Worm (Caenorhabditis elegans): Measurements from ENCODE around the gene F29A7.3.

Gene F29A7.3

ce11 chrII:2800550-2801233, 47.6 kb downstream of the F29A7.3 start, which contains the start of gene nhr-119 (continued):
- peak; percentile 66 for TF ChIP-seq php-3 (GFP tag; IDR thresholded peaks at IDR 0.05)
- no peak for TF ChIP-seq daf-19 (GFP tag; conservative IDR thresholded peaks at IDR 0.05)
- no peak for TF ChIP-seq daf-12 (tag; optimal IDR thresholded peaks at IDR 0.05)
- peak; percentile 38 for TF ChIP-seq fos-1 (tag; optimal IDR thresholded peaks at IDR 0.05)
- no peak for TF ChIP-seq F49E8.2 (tag; optimal IDR thresholded peaks at IDR 0.05; ENCODE audit: borderline replicate concordance)
- TF ChIP-seq Y5F2A.4 (GFP tag; optimal IDR thresholded peaks at IDR 0.05) = no peak
- no peak for TF ChIP-seq gei-8 (GFP tag; optimal IDR thresholded peaks at IDR 0.05)
- TF ChIP-seq rbr-2 (tag; optimal IDR thresholded peaks at IDR 0.05) = peak; percentile 12
- no peak for TF ChIP-seq ZK337.2 (GFP tag; IDR thresholded peaks at IDR 0.05)
- no peak for TF ChIP-seq lir-3 (tag; optimal IDR thresholded peaks at IDR 0.05)
- no peak for TF ChIP-seq zfp-2 (tag; optimal IDR thresholded peaks at IDR 0.05)
- no peak for TF ChIP-seq nhr-76 (tag; optimal IDR thresholded peaks at IDR 0.05)
- no peak for TF ChIP-seq nhr-25 (tag; optimal IDR thresholded peaks at IDR 0.05; ENCODE audit: borderline replicate concordance, insufficient read depth)
- TF ChIP-seq snpc-4 (tag; optimal IDR thresholded peaks at IDR 0.05) = no peak
- no peak for TF ChIP-seq egl-27 (tag; optimal IDR thresholded peaks at IDR 0.05)
- TF ChIP-seq daf-8 (GFP tag; IDR thresholded peaks at IDR 0.05) = no peak
- TF ChIP-seq dmd-9 (GFP tag; IDR thresholded peaks at IDR 0.05) = no peak
- TF ChIP-seq lin-39 (tag; optimal IDR thresholded peaks at IDR 0.05) = no peak
- TF ChIP-seq aly-2 (tag; optimal IDR thresholded peaks at IDR 0.05) = no peak
- TF ChIP-seq ceh-44 (GFP tag; IDR thresholded peaks at IDR 0.05) = no peak
- no peak for TF ChIP-seq R02D3.7 (tag; optimal IDR thresholded peaks at IDR 0.05)
- peak; percentile 64 for TF ChIP-seq aha-1 (tag)
- TF ChIP-seq attf-4 (tag; optimal IDR thresholded peaks at IDR 0.05) = no peak
- TF ChIP-seq dmd-8 (GFP tag; IDR thresholded peaks at IDR 0.05) = no peak
- no peak for TF ChIP-seq D1046.2 (GFP tag; IDR thresholded peaks at IDR 0.05)
- no peak for TF ChIP-seq unc-130 (GFP tag; optimal IDR thresholded peaks at IDR 0.05)
- TF ChIP-seq zag-1 (tag; optimal IDR thresholded peaks at IDR 0.05) = no peak
- no peak for TF ChIP-seq nhr-11 (tag; optimal IDR thresholded peaks at IDR 0.05)
- TF ChIP-seq vab-7 (GFP tag; IDR thresholded peaks at IDR 0.05) = no peak
- TF ChIP-seq dpl-1 (GFP tag; optimal IDR thresholded peaks at IDR 0.05) = peak; percentile 26
- TF ChIP-seq ces-1 (GFP tag; optimal IDR thresholded peaks at IDR 0.05) = no peak
- no peak for TF ChIP-seq T20F7.1 (GFP tag; optimal IDR thresholded peaks at IDR 0.05)
- TF ChIP-seq zip-11 (GFP tag; IDR thresholded peaks at IDR 0.05) = no peak
- peak; percentile 93 for TF ChIP-seq hlh-11 (tag; optimal IDR thresholded peaks at IDR 0.05)
- TF ChIP-seq lin-29 (GFP tag; IDR thresholded peaks at IDR 0.05) = no peak
- TF ChIP-seq madf-5 (GFP tag; IDR thresholded peaks at IDR 0.05) = no peak
- TF ChIP-seq spr-1 (tag; optimal IDR thresholded peaks at IDR 0.05) = peak; percentile 56
- no peak for TF ChIP-seq Y75B8A.6 (GFP tag; IDR thresholded peaks at IDR 0.05)
- TF ChIP-seq lin-38 (GFP tag; IDR thresholded peaks at IDR 0.05) = peak; percentile 35; the same call in 1 of the 2 replicates
- peak; percentile 8 for TF ChIP-seq nhr-10 (tag; optimal IDR thresholded peaks at IDR 0.05)
- TF ChIP-seq madf-9 (GFP tag; conservative IDR thresholded peaks at IDR 0.05) = no peak
- peak; percentile 83 for TF ChIP-seq tra-1 (GFP tag; IDR thresholded peaks at IDR 0.05)
- no peak for TF ChIP-seq snpc-1.2 (GFP tag; IDR thresholded peaks at IDR 0.05)
- no peak for TF ChIP-seq ceh-62 (tag; optimal IDR thresholded peaks at IDR 0.05)
- TF ChIP-seq ceh-32 (tag; optimal IDR thresholded peaks at IDR 0.05; ENCODE audit: poor library complexity) = no peak
- TF ChIP-seq nhr-41 (GFP tag; IDR thresholded peaks at IDR 0.05) = no peak
- TF ChIP-seq ctbp-1 (GFP tag; IDR thresholded peaks at IDR 0.05) = no peak
- TF ChIP-seq T26A8.4 (GFP tag; IDR thresholded peaks at IDR 0.05) = peak; percentile 74
- peak; percentile 93 for TF ChIP-seq nhr-48 (tag; optimal IDR thresholded peaks at IDR 0.05)
- no peak for TF ChIP-seq egl-43 (GFP tag; IDR thresholded peaks at IDR 0.05)
- TF ChIP-seq pqm-1 (tag; optimal IDR thresholded peaks at IDR 0.05) = peak; percentile 56
- TF ChIP-seq saeg-2 (GFP tag; IDR thresholded peaks at IDR 0.05) = no peak

All from whole organism, L4 larva.